Fruit fly (Drosophila melanogaster): ENCODE data around the gene CG11537.

dm6 chr3L:3157651-3158050 is 14.4 kb upstream of the CG11537 start:
- TF ChIP-seq Myc (optimal IDR thresholded peaks at IDR 0.05) (no peak), insv (optimal IDR thresholded peaks at IDR 0.05) (no peak)
